Fruit fly (Drosophila melanogaster) whole organism, prepupa: ENCODE results near the gene Larp7.

Experiments
- Blimp-1 ChIP-seq: fragments of 200-800 bp; sonication (Bioruptor generic); optimal IDR thresholded peaks from 3 replicates; lab custom pipeline; 2017; ENCODE audit warnings: missing biosample characterization, missing genetic modification characterization, mild to moderate bottlenecking, moderate library complexity, missing genetic modification reagents
- CG10631 ChIP-seq: fragments of 200-800 bp; sonication (Bioruptor generic); optimal IDR thresholded peaks from 2 replicates; lab custom pipeline; 2016; ENCODE audit warnings: missing biosample characterization, missing genetic modification characterization
- CG10669 ChIP-seq: fragments of 200-800 bp; sonication (Bioruptor generic); optimal IDR thresholded peaks from 3 replicates; lab custom pipeline; 2018; ENCODE audit warnings: missing biosample characterization, mild to moderate bottlenecking, missing genetic modification characterization, moderate library complexity
- CG11294 ChIP-seq: fragments of 200-800 bp; sonication (Bioruptor generic); IDR thresholded peaks from 2 replicates; pipeline ENCODE4 v1.3.6; 2022; ENCODE audit warnings: missing biosample characterization, missing genetic modification characterization
- CG11902 ChIP-seq: fragments of 200-800 bp; sonication (Bioruptor generic); optimal IDR thresholded peaks from 3 replicates; lab custom pipeline; 2016; ENCODE audit warnings: missing biosample characterization, missing genetic modification characterization
- CG15336 ChIP-seq: fragments of 200-800 bp; sonication (Bioruptor generic); IDR thresholded peaks from 2 replicates; pipeline ENCODE4 v1.3.6; 2022; ENCODE audit warnings: missing biosample characterization, missing genetic modification characterization
- CG1621 ChIP-seq: fragments of 200-800 bp; sonication (Bioruptor generic); optimal IDR thresholded peaks from 3 replicates; lab custom pipeline; 2018; ENCODE audit warnings: missing biosample characterization, mild to moderate bottlenecking, missing genetic modification characterization
- CG3032 ChIP-seq: fragments of 200-800 bp; optimal IDR thresholded peaks from 2 replicates; lab custom pipeline; 2019; ENCODE audit warnings: missing biosample characterization, mild to moderate bottlenecking, missing genetic modification characterization, moderate library complexity
- CG34406 ChIP-seq: fragments of 200-800 bp; sonication (Bioruptor generic); optimal IDR thresholded peaks from 3 replicates; lab custom pipeline; 2016; ENCODE audit warnings: missing biosample characterization, missing genetic modification characterization
- CG3919 ChIP-seq: fragments of 200-800 bp; sonication (Bioruptor generic); optimal IDR thresholded peaks from 3 replicates; lab custom pipeline; 2016; ENCODE audit warnings: missing biosample characterization, missing genetic modification characterization
- CG4318 ChIP-seq: fragments of 200-800 bp; sonication (Bioruptor generic); optimal IDR thresholded peaks from 3 replicates; lab custom pipeline; 2017; ENCODE audit warnings: missing biosample characterization, mild to moderate bottlenecking, missing genetic modification characterization
- CG6792 ChIP-seq: fragments of 200-800 bp; sonication (Bioruptor generic); optimal IDR thresholded peaks from 3 replicates; lab custom pipeline; 2016; ENCODE audit warnings: missing biosample characterization, missing genetic modification characterization
- CG6808 ChIP-seq: fragments of 200-800 bp; sonication (Bioruptor generic); optimal IDR thresholded peaks from 3 replicates; lab custom pipeline; 2017; ENCODE audit warnings: missing biosample characterization, missing genetic modification characterization, mild to moderate bottlenecking, moderate library complexity, missing genetic modification reagents
- CG6854 ChIP-seq: fragments of 200-800 bp; sonication (Bioruptor generic); optimal IDR thresholded peaks from 2 replicates; lab custom pipeline; 2017; ENCODE audit warnings: missing biosample characterization, mild to moderate bottlenecking, missing genetic modification characterization
- CG7368 ChIP-seq: fragments of 200-800 bp; sonication (Bioruptor generic); optimal IDR thresholded peaks from 3 replicates; lab custom pipeline; 2016; ENCODE audit warnings: missing biosample characterization, missing genetic modification characterization
- CG8319 ChIP-seq: fragments of 200-800 bp; sonication (Bioruptor generic); optimal IDR thresholded peaks from 3 replicates; lab custom pipeline; 2016; ENCODE audit warnings: missing biosample characterization, missing genetic modification characterization
- CG8632 ChIP-seq: fragments of 200-800 bp; sonication (Bioruptor generic); optimal IDR thresholded peaks from 3 replicates; lab custom pipeline; 2016; ENCODE audit warnings: missing biosample characterization, missing genetic modification characterization
- CG9139 ChIP-seq: fragments of 200-800 bp; sonication (Bioruptor generic); optimal IDR thresholded peaks from 3 replicates; lab custom pipeline; 2017; ENCODE audit warnings: missing biosample characterization, mild to moderate bottlenecking, missing genetic modification characterization
- Eip75B ChIP-seq: fragments of 200-800 bp; sonication (Bioruptor generic); optimal IDR thresholded peaks from 3 replicates; lab custom pipeline; 2016; ENCODE audit warnings: missing biosample characterization, missing genetic modification characterization
- Eip78C ChIP-seq: fragments of 200-800 bp; sonication (Bioruptor generic); peaks from one replicate; lab custom pipeline; 2016; ENCODE audit warnings: missing biosample characterization, missing genetic modification characterization
- Eip93F ChIP-seq: fragments of 200-800 bp; sonication (Bioruptor generic); optimal IDR thresholded peaks from 2 replicates; lab custom pipeline; 2016; ENCODE audit warnings: missing biosample characterization, mild to moderate bottlenecking, missing genetic modification characterization
- Ets21C ChIP-seq: fragments of 200-800 bp; sonication (Bioruptor generic); optimal IDR thresholded peaks from 3 replicates; lab custom pipeline; 2016; ENCODE audit warnings: missing biosample characterization, missing genetic modification characterization
- Ets96B ChIP-seq: fragments of 200-800 bp; optimal IDR thresholded peaks from 2 replicates; lab custom pipeline; 2019; ENCODE audit warnings: missing biosample characterization, mild to moderate bottlenecking, missing genetic modification characterization, moderate library complexity
- Gug ChIP-seq: fragments of 200-800 bp; sonication (Bioruptor generic); IDR thresholded peaks from 2 replicates; pipeline ENCODE4 v1.3.6; 2022; ENCODE audit warnings: missing biosample characterization, missing genetic modification characterization
- Hr38 ChIP-seq: sonication (Bioruptor generic); optimal IDR thresholded peaks from 2 replicates; lab custom pipeline; 2016; ENCODE audit warnings: missing biosample characterization, missing genetic modification characterization
- Hr39 ChIP-seq: fragments of 200-800 bp; sonication (Bioruptor generic); optimal IDR thresholded peaks from 2 replicates; lab custom pipeline; 2016; ENCODE audit warnings: missing biosample characterization, missing genetic modification characterization
- Hr4 ChIP-seq: fragments of 200-800 bp; sonication (Bioruptor generic); optimal IDR thresholded peaks from 3 replicates; lab custom pipeline; 2016; ENCODE audit warnings: missing biosample characterization, missing genetic modification characterization
- Lpt ChIP-seq: fragments of 200-800 bp; sonication (Bioruptor generic); optimal IDR thresholded peaks from 3 replicates; lab custom pipeline; 2016; ENCODE audit warnings: missing biosample characterization, missing genetic modification characterization
- Met ChIP-seq: fragments of 200-800 bp; sonication (Bioruptor generic); optimal IDR thresholded peaks from 3 replicates; lab custom pipeline; 2016; ENCODE audit warnings: missing biosample characterization, missing genetic modification characterization
- OdsH ChIP-seq: fragments of 200-800 bp; sonication (Bioruptor generic); optimal IDR thresholded peaks from 3 replicates; lab custom pipeline; 2016; ENCODE audit warnings: missing biosample characterization, missing genetic modification characterization
- Smox ChIP-seq: fragments of 200-800 bp; sonication (Bioruptor generic); optimal IDR thresholded peaks from 3 replicates; lab custom pipeline; 2016; ENCODE audit warnings: missing biosample characterization, missing genetic modification characterization
- Sox14 ChIP-seq: fragments of 200-800 bp; sonication (Bioruptor generic); optimal IDR thresholded peaks from 3 replicates; lab custom pipeline; 2016; ENCODE audit warnings: missing biosample characterization, missing genetic modification characterization
- Sox15 ChIP-seq: fragments of 200-800 bp; sonication (Bioruptor generic); optimal IDR thresholded peaks from 3 replicates; lab custom pipeline; 2016; ENCODE audit warnings: missing biosample characterization, missing genetic modification characterization
- achi ChIP-seq: fragments of 200-800 bp; sonication (Bioruptor generic); optimal IDR thresholded peaks from 3 replicates; lab custom pipeline; 2016; ENCODE audit warnings: missing biosample characterization, missing genetic modification characterization
- dac ChIP-seq: fragments of 200-800 bp; sonication (Bioruptor generic); optimal IDR thresholded peaks from 2 replicates; lab custom pipeline; 2017; ENCODE audit warnings: missing biosample characterization, mild to moderate bottlenecking, missing genetic modification characterization
- dsx ChIP-seq: fragments of 200-800 bp; optimal IDR thresholded peaks from 3 replicates; lab custom pipeline; 2019; ENCODE audit warnings: missing biosample characterization, mild to moderate bottlenecking, missing genetic modification characterization, moderate library complexity; ENCODE audit not compliant: poor library complexity, severe bottlenecking
- eg ChIP-seq: fragments of 200-800 bp; sonication (Bioruptor generic); IDR thresholded peaks from 3 replicates; pipeline ENCODE4 v1.3.6; 2022; ENCODE audit warnings: missing biosample characterization, missing genetic modification characterization
- esn ChIP-seq: fragments of 200-800 bp; sonication (Bioruptor generic); optimal IDR thresholded peaks from 2 replicates; lab custom pipeline; 2016; ENCODE audit warnings: missing biosample characterization, mild to moderate bottlenecking, missing genetic modification characterization, moderate library complexity
- fd59A ChIP-seq: fragments of 200-800 bp; sonication (Bioruptor generic); optimal IDR thresholded peaks from 2 replicates; lab custom pipeline; 2017; ENCODE audit warnings: missing biosample characterization, mild to moderate bottlenecking, missing genetic modification characterization, missing genetic modification reagents
- fd85E ChIP-seq: fragments of 200-800 bp; sonication (Bioruptor generic); optimal IDR thresholded peaks from 3 replicates; lab custom pipeline; 2016; ENCODE audit warnings: missing biosample characterization, missing genetic modification characterization
- fkh ChIP-seq: fragments of 200-800 bp; sonication (Bioruptor generic); optimal IDR thresholded peaks from 3 replicates; lab custom pipeline; 2017; ENCODE audit warnings: missing biosample characterization, mild to moderate bottlenecking, missing genetic modification characterization, moderate library complexity
- lz ChIP-seq: fragments of 200-800 bp; sonication (Bioruptor generic); optimal IDR thresholded peaks from 3 replicates; lab custom pipeline; 2016; ENCODE audit warnings: missing biosample characterization, missing genetic modification characterization
- pdm3 ChIP-seq: fragments of 200-800 bp; sonication (Bioruptor generic); optimal IDR thresholded peaks from 3 replicates; lab custom pipeline; 2016; ENCODE audit warnings: missing biosample characterization, missing genetic modification characterization
- salr ChIP-seq, 2 experiments: fragments of 200-800 bp; sonication (Bioruptor generic); optimal IDR thresholded peaks; 3 replicates each; lab custom pipeline; 2016 to 2018; ENCODE audit warnings: missing biosample characterization in 2 of 2, missing genetic modification characterization in 2 of 2, mild to moderate bottlenecking in 1 of 2
- spab ChIP-seq: fragments of 200-800 bp; sonication (Bioruptor generic); optimal IDR thresholded peaks from 2 replicates; lab custom pipeline; 2017; ENCODE audit warnings: missing biosample characterization, mild to moderate bottlenecking, missing genetic modification characterization, missing genetic modification reagents
- ss ChIP-seq, 2 experiments: fragments of 200-800 bp; sonication (Bioruptor generic); optimal IDR thresholded peaks; 2 replicates in 1 of 2; 3 replicates in 1 of 2; lab custom pipeline; 2017 to 2018; ENCODE audit warnings: mild to moderate bottlenecking in 2 of 2, missing biosample characterization in 2 of 2, missing genetic modification characterization in 2 of 2, moderate library complexity in 1 of 2
- vri ChIP-seq: fragments of 200-800 bp; sonication (Bioruptor generic); optimal IDR thresholded peaks from 3 replicates; lab custom pipeline; 2016; ENCODE audit warnings: missing biosample characterization, mild to moderate bottlenecking, missing genetic modification characterization

Gene Larp7

DNA sequence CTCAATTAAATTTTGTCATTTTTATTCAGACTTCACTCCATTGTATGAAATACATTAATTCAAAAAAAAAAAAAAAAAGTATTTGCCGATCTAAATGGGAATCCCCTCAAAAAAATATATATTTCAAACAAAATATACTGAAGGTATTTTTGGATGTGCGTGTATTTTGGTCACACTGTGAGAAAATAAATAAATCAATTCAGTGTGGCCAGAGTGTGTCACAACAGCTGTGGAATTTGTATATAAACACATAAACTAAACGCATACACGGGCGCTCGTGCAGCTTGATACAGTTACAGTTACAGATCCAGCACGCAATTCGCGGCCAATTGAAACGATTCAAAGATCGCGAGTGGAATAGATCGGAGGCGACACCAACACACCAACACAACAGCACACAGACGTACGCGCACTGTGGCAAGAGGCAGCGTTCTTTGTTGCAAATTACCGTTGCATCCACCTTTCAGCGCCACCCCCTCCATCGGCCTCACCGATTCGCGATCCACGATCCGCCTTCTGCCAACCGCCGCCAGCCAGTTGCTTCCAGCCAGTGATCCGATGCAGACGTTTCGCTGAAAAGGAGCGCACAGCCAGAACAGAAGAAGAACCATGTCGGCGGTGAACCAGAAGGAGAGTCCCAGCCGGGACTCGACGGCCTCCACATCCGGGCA lies 6.7 kb downstream of the Larp7 start, which contains the start of gene CG17754 (continued):
- TF ChIP-seq Eip93F (GFP tag; lab: Kevin White, UChicago) (no peak), Sox14 (GFP tag; lab: Kevin White, UChicago) (peak; percentile 54), CG6808 (GFP tag; lab: Kevin White, UChicago) (no peak), Smox (GFP tag; lab: Kevin White, UChicago) (no peak), CG6792 (no peak), Lpt (no peak), Met (GFP tag; lab: Kevin White, UChicago) (peak; percentile 38), OdsH (no peak), pdm3 (GFP tag; lab: Kevin White, UChicago) (no peak), CG9139 (GFP tag; lab: Kevin White, UChicago) (peak; percentile 26), Hr38 (GFP tag; lab: Kevin White, UChicago) (no peak), Blimp-1 (no peak), Eip75B (GFP tag; lab: Kevin White, UChicago) (no peak), Gug (GFP tag; lab: Robert Waterston, UW) (no peak), CG4318 (GFP tag; lab: Kevin White, UChicago) (no peak), fd85E (GFP tag; lab: Kevin White, UChicago) (no peak), Hr39 (GFP tag; lab: Kevin White, UChicago) (no peak), CG6854 (GFP tag; lab: Kevin White, UChicago) (peak; percentile 43), CG3919 (GFP tag; lab: Kevin White, UChicago) (peak; percentile 56), CG10631 (GFP tag; lab: Kevin White, UChicago) (no peak)
- TF ChIP-seq, all 60 proteins: peak for 19

- TF ChIP-seq fkh (GFP tag; lab: Kevin White, UChicago) (peak; percentile 33), Sox15 (GFP tag; lab: Kevin White, UChicago) (peak; percentile 52), CG3032 (peak; percentile 60), CG1621 (tag; lab: Kevin White, UChicago) (peak; percentile 56), Hr39 (GFP tag; lab: Kevin White, UChicago) (peak; percentile 74), dac (GFP tag; lab: Kevin White, UChicago) (peak; percentile 17), salr (GFP tag; optimal IDR thresholded peaks at IDR 0.05; lab: Kevin White, UChicago) (peak; percentile 8 to 77), Blimp-1 (peak; percentile 10), esn (GFP tag; lab: Kevin White, UChicago) (peak; percentile 78), Ets96B (tag; lab: Kevin White, UChicago) (peak; percentile 51), CG7368 (GFP tag; lab: Kevin White, UChicago) (peak; percentile 65), lz (GFP tag; lab: Kevin White, UChicago) (peak; percentile 85), CG11902 (GFP tag; lab: Kevin White, UChicago) (peak; percentile 59), CG15336 (GFP tag; lab: Robert Waterston, UW) (peak; percentile 52), spab (GFP tag; lab: Kevin White, UChicago) (peak; percentile 31), dsx (GFP tag; lab: Kevin White, UChicago) (peak; percentile 51), fd59A (GFP tag; lab: Kevin White, UChicago) (peak; percentile 47), vri (GFP tag; lab: Kevin White, UChicago) (peak; percentile 57), OdsH (peak; percentile 63), Eip78C (GFP tag; lab: Kevin White, UChicago) (peak; percentile 88), Met (GFP tag; lab: Kevin White, UChicago) (peak; percentile 78), ss (GFP tag; optimal IDR thresholded peaks at IDR 0.05; lab: Kevin White, UChicago) (peak in 1 of 2 experiments; percentile 29), Hr4 (GFP tag; lab: Kevin White, UChicago) (peak; percentile 54), CG8319 (peak; percentile 20), Sox14 (GFP tag; lab: Kevin White, UChicago) (peak; percentile 92), achi (GFP tag; lab: Kevin White, UChicago) (peak; percentile 51), CG11294 (GFP tag; lab: Robert Waterston, UW) (peak; percentile 31; the same call in 1 of the 2 replicates), CG9139 (GFP tag; lab: Kevin White, UChicago) (no peak), Ets21C (GFP tag; lab: Kevin White, UChicago) (peak; percentile 39), Gug (GFP tag; lab: Robert Waterston, UW) (peak; percentile 58), Smox (GFP tag; lab: Kevin White, UChicago) (peak; percentile 64), CG8632 (GFP tag; lab: Kevin White, UChicago) (peak; percentile 56), CG34406 (GFP tag; lab: Kevin White, UChicago) (peak; percentile 52), eg (GFP tag; lab: Robert Waterston, UW) (peak; percentile 67), CG10669 (peak; percentile 68)
These were observed 7.7 kb downstream of the Larp7 start for dm6 chrX:9251212-9251877.
